Worm (Caenorhabditis elegans): ENCODE results near the gene mtm-3.
A peak's percentile ranks its signal among the peaks of the same experiment; 100 is the strongest.

Gene mtm-3

ce11 chrIII:3782853-3783252 is 17.4 kb downstream of the mtm-3 start:
- no peak for TF ChIP-seq Y48G9A.11 (GFP tag; IDR thresholded peaks at IDR 0.05)
- TF ChIP-seq hlh-30 (tag; optimal IDR thresholded peaks at IDR 0.05; ENCODE audit: insufficient read depth), result peak; percentile 23
- no peak for TF ChIP-seq dmd-9 (GFP tag; IDR thresholded peaks at IDR 0.05)
- TF ChIP-seq hlh-11 (tag; optimal IDR thresholded peaks at IDR 0.05), result peak; percentile 46
- TF ChIP-seq ztf-11 (tag; optimal IDR thresholded peaks at IDR 0.05), result no peak
- TF ChIP-seq daf-16 (GFP tag; optimal IDR thresholded peaks at IDR 0.05), result peak in 1 of 2 experiments; percentile 84
- TF ChIP-seq daf-16 (tag; optimal IDR thresholded peaks at IDR 0.05), result no peak
- peak; percentile 24 for TF ChIP-seq nhr-28 (tag; optimal IDR thresholded peaks at IDR 0.05)
- peak; percentile 94 for TF ChIP-seq aha-1 (tag)
- no peak for TF ChIP-seq fos-1 (tag; optimal IDR thresholded peaks at IDR 0.05)
- peak; percentile 73 for TF ChIP-seq nhr-11 (tag; optimal IDR thresholded peaks at IDR 0.05)

ce11 chrIII:3781827-3782226 is 18.4 kb downstream of the mtm-3 start:
- TF ChIP-seq daf-12 (tag; optimal IDR thresholded peaks at IDR 0.05) (no peak), ceh-28 (tag; optimal IDR thresholded peaks at IDR 0.05) (no peak), mxl-3 (GFP tag; optimal IDR thresholded peaks at IDR 0.05) (peak; percentile 42), hlh-30 (tag; optimal IDR thresholded peaks at IDR 0.05; ENCODE audit: insufficient read depth) (peak; percentile 50), daf-16 (GFP tag; optimal IDR thresholded peaks at IDR 0.05) (peak in 1 of 2 experiments; percentile 11), daf-16 (tag; optimal IDR thresholded peaks at IDR 0.05) (no peak), nhr-28 (tag; optimal IDR thresholded peaks at IDR 0.05) (peak; percentile 21), unc-62 (GFP tag; optimal IDR thresholded peaks at IDR 0.05 in 1 of 2) (peak in 1 of 2 experiments; percentile 62), unc-62 (tag; optimal IDR thresholded peaks at IDR 0.05) (no peak), nhr-11 (tag; optimal IDR thresholded peaks at IDR 0.05) (peak; percentile 68), lin-39 (tag; optimal IDR thresholded peaks at IDR 0.05) (no peak), zfp-2 (tag; optimal IDR thresholded peaks at IDR 0.05) (no peak), aha-1 (tag) (peak; percentile 78)

ce11 chrIII:3774550-3774949 is 25.7 kb downstream of the mtm-3 start:
- TF ChIP-seq nhr-77 (tag; optimal IDR thresholded peaks at IDR 0.05), result no peak
- no peak for TF ChIP-seq lsy-2 (tag; optimal IDR thresholded peaks at IDR 0.05)
- no peak for TF ChIP-seq R02D3.7 (tag; optimal IDR thresholded peaks at IDR 0.05)
- TF ChIP-seq unc-62 (GFP tag; optimal IDR thresholded peaks at IDR 0.05 in 1 of 2), result peak in 1 of 2 experiments; percentile 98
- TF ChIP-seq unc-62 (tag; optimal IDR thresholded peaks at IDR 0.05), result no peak
- no peak for TF ChIP-seq ceh-82 (tag; optimal IDR thresholded peaks at IDR 0.05)

ce11 chrIII:3773173-3773572 is 27.1 kb downstream of the mtm-3 start, which contains the start of gene lec-4:
Gene lec-4, minus strand, starts transcription at chrIII:3773326.
- TF ChIP-seq Y75B8A.6 (GFP tag; IDR thresholded peaks at IDR 0.05), result no peak
- no peak for TF ChIP-seq nhr-76 (tag; optimal IDR thresholded peaks at IDR 0.05)
- no peak for TF ChIP-seq nhr-48 (tag; optimal IDR thresholded peaks at IDR 0.05)
- TF ChIP-seq nhr-25 (tag; optimal IDR thresholded peaks at IDR 0.05; ENCODE audit: borderline replicate concordance, insufficient read depth), result peak; percentile 36
- peak; percentile 76 for TF ChIP-seq dve-1 (tag; optimal IDR thresholded peaks at IDR 0.05; ENCODE audit: insufficient read depth)
- no peak for TF ChIP-seq arid-1 (GFP tag; conservative IDR thresholded peaks at IDR 0.05)
- TF ChIP-seq dmd-9 (GFP tag; IDR thresholded peaks at IDR 0.05), result no peak
- no peak for TF ChIP-seq attf-4 (tag; optimal IDR thresholded peaks at IDR 0.05)
- no peak for TF ChIP-seq ama-1 (optimal IDR thresholded peaks at IDR 0.05)
- no peak for TF ChIP-seq tra-1 (GFP tag; IDR thresholded peaks at IDR 0.05)
- TF ChIP-seq daf-19 (GFP tag; conservative IDR thresholded peaks at IDR 0.05), result no peak
- no peak for TF ChIP-seq ceh-62 (tag; optimal IDR thresholded peaks at IDR 0.05)
- no peak for TF ChIP-seq ceh-32 (tag; optimal IDR thresholded peaks at IDR 0.05; ENCODE audit: poor library complexity)
- no peak for TF ChIP-seq dpl-1 (GFP tag; optimal IDR thresholded peaks at IDR 0.05)
- no peak for TF ChIP-seq lin-38 (GFP tag; IDR thresholded peaks at IDR 0.05)
- no peak for TF ChIP-seq dmd-6 (GFP tag; IDR thresholded peaks at IDR 0.05)
- TF ChIP-seq lim-7 (GFP tag; IDR thresholded peaks at IDR 0.05), result no peak
- no peak for TF ChIP-seq ceh-44 (GFP tag; IDR thresholded peaks at IDR 0.05)
- TF ChIP-seq R02D3.7 (tag; optimal IDR thresholded peaks at IDR 0.05), result no peak
- TF ChIP-seq nhr-77 (tag; optimal IDR thresholded peaks at IDR 0.05), result no peak
- TF ChIP-seq T26A8.4 (GFP tag; IDR thresholded peaks at IDR 0.05), result no peak
- TF ChIP-seq Y105C5A.15 (GFP tag; IDR thresholded peaks at IDR 0.05), result no peak
- TF ChIP-seq duxl-1 (tag; optimal IDR thresholded peaks at IDR 0.05; ENCODE audit: poor library complexity), result no peak
- TF ChIP-seq daf-12 (tag; optimal IDR thresholded peaks at IDR 0.05), result no peak
- no peak for TF ChIP-seq F44E2.7 (GFP tag; IDR thresholded peaks at IDR 0.05)
- no peak for TF ChIP-seq ceh-82 (tag; optimal IDR thresholded peaks at IDR 0.05)
- TF ChIP-seq rbr-2 (tag; optimal IDR thresholded peaks at IDR 0.05), result peak; percentile 30
- no peak for TF ChIP-seq lin-39 (tag; optimal IDR thresholded peaks at IDR 0.05)
- no peak for TF ChIP-seq nhr-111 (GFP tag; optimal IDR thresholded peaks at IDR 0.05)
- TF ChIP-seq F49E8.2 (tag; optimal IDR thresholded peaks at IDR 0.05; ENCODE audit: borderline replicate concordance), result no peak

Data from whole organism, L4 larva.